Worm (Caenorhabditis elegans) whole organism, L1 larva: ENCODE data around the gene sip-1.
A peak's percentile ranks its signal among the peaks of the same experiment; 100 is the strongest.

ENCODE experiments used
- C04F5.9 ChIP-seq: sonication (generic microtip); optimal IDR thresholded peaks from 2 replicates; lab custom pipeline; 2016; ENCODE audit warnings: missing genetic modification characterization, missing compliant biosample characterization
- F16B12.6 ChIP-seq: fragments of 150-350 bp; optimal IDR thresholded peaks from 2 replicates; lab custom pipeline; 2014; ENCODE audit warnings: missing biosample characterization, missing genetic modification characterization
- Y116A8C.19 ChIP-seq: sonication (generic microtip); optimal IDR thresholded peaks from 2 replicates; lab custom pipeline; 2016; ENCODE audit warnings: missing compliant biosample characterization, missing genetic modification characterization, borderline replicate concordance
- aha-1 ChIP-seq: fragments of 150-350 bp; optimal IDR thresholded peaks from 2 replicates; lab custom pipeline; 2014; ENCODE audit warnings: missing biosample characterization, missing genetic modification characterization
- alr-1 ChIP-seq: fragments of 200-800 bp; sonication (Bioruptor generic); optimal IDR thresholded peaks from 2 replicates; lab custom pipeline; 2018; ENCODE audit warnings: borderline replicate concordance, mild to moderate bottlenecking, missing genetic modification characterization, missing compliant biosample characterization
- ama-1 ChIP-seq: fragments of 150-350 bp; optimal IDR thresholded peaks from 2 replicates; lab custom pipeline; 2014
- ceh-63 ChIP-seq: fragments of 200-800 bp; sonication (Bioruptor generic); optimal IDR thresholded peaks from 2 replicates; lab custom pipeline; 2018; ENCODE audit warnings: mild to moderate bottlenecking, missing genetic modification characterization, missing compliant biosample characterization
- ceh-82 ChIP-seq, 3 experiments: fragments of 150-350 bp in 1 of 3; sonication (generic microtip) in 2 of 3; optimal IDR thresholded peaks; 2 replicates each; lab custom pipeline; 2014 to 2017; ENCODE audit warnings: missing biosample characterization in 3 of 3, missing genetic modification characterization in 3 of 3
- ceh-88 ChIP-seq: fragments of 200-800 bp; sonication (Bioruptor generic); IDR thresholded peaks from 2 replicates; pipeline ENCODE4 v1.3.6; 2022; ENCODE audit warnings: missing genetic modification characterization, missing compliant biosample characterization
- ceh-90 ChIP-seq: sonication (generic microtip); optimal IDR thresholded peaks from 2 replicates; lab custom pipeline; 2016; ENCODE audit warnings: missing genetic modification characterization, missing compliant biosample characterization
- ces-1 ChIP-seq: fragments of 150-350 bp; optimal IDR thresholded peaks from 2 replicates; lab custom pipeline; 2014; ENCODE audit warnings: missing biosample characterization, missing genetic modification reagents, missing genetic modification characterization
- dpl-1 ChIP-seq, 3 experiments: fragments of 150-350 bp in 2 of 3; sonication (generic microtip) in 1 of 3; optimal IDR thresholded peaks; 2 replicates each; lab custom pipeline; 2014 to 2017; ENCODE audit warnings: missing biosample characterization in 3 of 3, missing genetic modification characterization in 3 of 3, missing genetic modification reagents in 3 of 3
- dsc-1 ChIP-seq: sonication (generic microtip); optimal IDR thresholded peaks from 2 replicates; lab custom pipeline; 2016; ENCODE audit warnings: mild to moderate bottlenecking, missing genetic modification characterization, missing compliant biosample characterization
- efl-1 ChIP-seq, 4 experiments: fragments of 150-350 bp; optimal IDR thresholded peaks in 3 of 4; peaks in 1 of 4; 1 replicate in 1 of 4; 2 replicates in 3 of 4; lab custom pipeline; 2014; ENCODE audit warnings: missing biosample characterization in 2 of 4, missing genetic modification characterization in 2 of 4, missing genetic modification reagents in 2 of 4
- efl-3 ChIP-seq: fragments of 200-800 bp; sonication (Bioruptor generic); optimal IDR thresholded peaks from 2 replicates; lab custom pipeline; 2018; ENCODE audit warnings: mild to moderate bottlenecking, missing genetic modification characterization, missing compliant biosample characterization
- egl-13 ChIP-seq: sonication (generic microtip); optimal IDR thresholded peaks from 2 replicates; lab custom pipeline; 2016; ENCODE audit warnings: missing genotype, missing genetic modification reagents, missing genetic modification characterization, missing compliant biosample characterization
- egl-27 ChIP-seq, 2 experiments: fragments of 150-350 bp in 1 of 2; sonication (generic microtip); optimal IDR thresholded peaks; 3 replicates each; lab custom pipeline; 2017 to 2018; ENCODE audit warnings: missing biosample characterization in 2 of 2, missing genetic modification characterization in 2 of 2, missing genetic modification reagents in 2 of 2
- elt-3 ChIP-seq, 6 experiments: fragments of 150-350 bp in 1 of 6; sonication (generic microtip); optimal IDR thresholded peaks; 2 replicates each; lab custom pipeline; 2017 to 2018; ENCODE audit warnings: missing biosample characterization in 6 of 6, missing genetic modification characterization in 6 of 6, inconsistent platforms in 1 of 6
- ets-5 ChIP-seq: fragments of 200-800 bp; sonication (Bioruptor generic); IDR thresholded peaks from 2 replicates; pipeline ENCODE4 v1.3.6; 2022; ENCODE audit warnings: missing genetic modification characterization, missing compliant biosample characterization
- fkh-4 ChIP-seq: sonication (generic microtip); optimal IDR thresholded peaks from 2 replicates; lab custom pipeline; 2016; ENCODE audit warnings: missing compliant biosample characterization, missing genetic modification characterization, borderline replicate concordance
- fkh-8 ChIP-seq: sonication (generic microtip); optimal IDR thresholded peaks from 2 replicates; lab custom pipeline; 2016; ENCODE audit warnings: mild to moderate bottlenecking, missing genetic modification characterization, missing compliant biosample characterization
- grh-1 ChIP-seq: fragments of 200-800 bp; sonication (Bioruptor generic); IDR thresholded peaks from 2 replicates; pipeline ENCODE4 v1.3.6; 2022; ENCODE audit warnings: missing genetic modification reagents, missing genetic modification characterization, missing compliant biosample characterization
- hpl-2 ChIP-seq: fragments of 150-350 bp; optimal IDR thresholded peaks from 2 replicates; lab custom pipeline; 2014; ENCODE audit warnings: missing biosample characterization, missing genetic modification reagents, missing genetic modification characterization
- irx-1 ChIP-seq: sonication (generic microtip); optimal IDR thresholded peaks from 2 replicates; lab custom pipeline; 2016; ENCODE audit warnings: missing genetic modification characterization, missing compliant biosample characterization
- isw-1 ChIP-seq: fragments of 200-800 bp; sonication (Bioruptor generic); IDR thresholded peaks from 2 replicates; pipeline ENCODE4 v1.3.6; 2022; ENCODE audit warnings: missing genetic modification characterization, missing compliant biosample characterization
- lin-14 ChIP-seq: fragments of 200-800 bp; sonication (Bioruptor generic); optimal IDR thresholded peaks from 2 replicates; lab custom pipeline; 2018; ENCODE audit warnings: mild to moderate bottlenecking, missing genetic modification characterization, moderate library complexity, missing compliant biosample characterization
- lin-35 ChIP-seq, 2 experiments: fragments of 150-350 bp; optimal IDR thresholded peaks; 2 replicates each; lab custom pipeline; 2014; ENCODE audit warnings: missing biosample characterization in 2 of 2, missing genetic modification characterization in 2 of 2, missing genetic modification reagents in 2 of 2
- lin-39 ChIP-seq: fragments of 150-350 bp; optimal IDR thresholded peaks from 2 replicates; lab custom pipeline; 2014; ENCODE audit warnings: missing biosample characterization, missing genetic modification reagents, missing genetic modification characterization
- lsy-2 ChIP-seq, 2 experiments: fragments of 150-350 bp; optimal IDR thresholded peaks; 2 replicates each; lab custom pipeline; 2014; ENCODE audit warnings: missing biosample characterization in 2 of 2, missing genetic modification characterization in 2 of 2
- mab-9 ChIP-seq: fragments of 200-800 bp; sonication (Bioruptor generic); IDR thresholded peaks from 2 replicates; pipeline ENCODE4 v1.3.6; 2022; ENCODE audit warnings: missing genetic modification reagents, missing genetic modification characterization, missing compliant biosample characterization
- mef-2 ChIP-seq: fragments of 150-350 bp; optimal IDR thresholded peaks from 2 replicates; lab custom pipeline; 2014; ENCODE audit warnings: missing biosample characterization, missing genetic modification characterization
- nhr-11 ChIP-seq: fragments of 150-350 bp; optimal IDR thresholded peaks from 2 replicates; lab custom pipeline; 2014; ENCODE audit warnings: missing biosample characterization, missing genetic modification characterization
- nhr-12 ChIP-seq: sonication (generic microtip); optimal IDR thresholded peaks from 2 replicates; lab custom pipeline; 2017; ENCODE audit warnings: missing biosample characterization, missing genetic modification characterization
- nhr-19 ChIP-seq: fragments of 200-800 bp; sonication (Bioruptor generic); conservative IDR thresholded peaks from 2 replicates; pipeline ENCODE4 v1.3.6; 2022; ENCODE audit warnings: missing genetic modification characterization, missing compliant biosample characterization
- nhr-20 ChIP-seq: sonication (generic microtip); optimal IDR thresholded peaks from 2 replicates; lab custom pipeline; 2016; ENCODE audit warnings: mild to moderate bottlenecking, missing genetic modification characterization, missing compliant biosample characterization
- nhr-237 ChIP-seq: fragments of 150-350 bp; optimal IDR thresholded peaks from 2 replicates; lab custom pipeline; 2014; ENCODE audit warnings: missing biosample characterization, missing genetic modification characterization
- nhr-28 ChIP-seq: fragments of 150-350 bp; optimal IDR thresholded peaks from 2 replicates; lab custom pipeline; 2014; ENCODE audit warnings: missing biosample characterization, missing genetic modification characterization
- nhr-47 ChIP-seq: sonication (generic microtip); optimal IDR thresholded peaks from 2 replicates; lab custom pipeline; 2016; ENCODE audit warnings: mild to moderate bottlenecking, missing genetic modification characterization, moderate library complexity, missing compliant biosample characterization
- nhr-71 ChIP-seq: sonication (generic microtip); optimal IDR thresholded peaks from 2 replicates; lab custom pipeline; 2016; ENCODE audit warnings: mild to moderate bottlenecking, missing genetic modification characterization, moderate library complexity, missing compliant biosample characterization
- nhr-77 ChIP-seq: fragments of 150-350 bp; optimal IDR thresholded peaks from 2 replicates; lab custom pipeline; 2014; ENCODE audit warnings: missing biosample characterization, missing genetic modification characterization
- pag-3 ChIP-seq: sonication (generic microtip); optimal IDR thresholded peaks from 2 replicates; lab custom pipeline; 2017; ENCODE audit warnings: missing genetic modification characterization, mild to moderate bottlenecking, missing compliant biosample characterization, antibody characterized with exemption, borderline replicate concordance; ENCODE audit not compliant: insufficient read depth
- pqm-1 ChIP-seq: sonication (generic microtip); optimal IDR thresholded peaks from 3 replicates; lab custom pipeline; 2017; ENCODE audit warnings: missing biosample characterization, missing genetic modification characterization
- rnt-1 ChIP-seq: sonication (generic microtip); optimal IDR thresholded peaks from 2 replicates; lab custom pipeline; 2016; ENCODE audit warnings: mild to moderate bottlenecking, missing genetic modification characterization, moderate library complexity, missing compliant biosample characterization
- skn-1 ChIP-seq: fragments of 150-350 bp; optimal IDR thresholded peaks from 2 replicates; lab custom pipeline; 2014; ENCODE audit warnings: missing biosample characterization, missing genetic modification characterization
- snu-23 ChIP-seq: sonication (generic microtip); optimal IDR thresholded peaks from 2 replicates; lab custom pipeline; 2016; ENCODE audit warnings: missing genetic modification characterization, missing compliant biosample characterization
- sox-4 ChIP-seq: sonication (generic microtip); optimal IDR thresholded peaks from 2 replicates; lab custom pipeline; 2016; ENCODE audit warnings: missing genetic modification characterization, missing compliant biosample characterization
- sptf-1 ChIP-seq: fragments of 150-350 bp; optimal IDR thresholded peaks from 2 replicates; lab custom pipeline; 2014; ENCODE audit warnings: missing biosample characterization, missing genetic modification characterization
- swsn-7 ChIP-seq: sonication (generic microtip); optimal IDR thresholded peaks from 2 replicates; lab custom pipeline; 2016; ENCODE audit warnings: missing genetic modification characterization, missing compliant biosample characterization
- unc-30 ChIP-seq: sonication (generic microtip); optimal IDR thresholded peaks from 2 replicates; lab custom pipeline; 2017; ENCODE audit warnings: missing biosample characterization, missing genetic modification characterization
- unc-86 ChIP-seq: sonication (generic microtip); optimal IDR thresholded peaks from 2 replicates; lab custom pipeline; 2016; ENCODE audit warnings: missing genetic modification characterization, missing compliant biosample characterization
- unc-98 ChIP-seq: fragments of 200-800 bp; sonication (Bioruptor generic); IDR thresholded peaks from 2 replicates; pipeline ENCODE4 v1.3.6; 2022; ENCODE audit warnings: missing genetic modification characterization, missing compliant biosample characterization
- zip-4 ChIP-seq: fragments of 200-800 bp; sonication (Bioruptor generic); optimal IDR thresholded peaks from 2 replicates; lab custom pipeline; 2018; ENCODE audit warnings: mild to moderate bottlenecking, missing genetic modification characterization, moderate library complexity, missing compliant biosample characterization
- ztf-4 ChIP-seq: fragments of 150-350 bp; optimal IDR thresholded peaks from 2 replicates; lab custom pipeline; 2014; ENCODE audit warnings: missing biosample characterization, missing genetic modification characterization

Gene sip-1

ce11 chrIII:10461164-10461546 lies 45.4 kb downstream of the sip-1 start, which contains the start of gene atx-2 (continued):
- TF ChIP-seq ceh-63 = no peak
- peak; percentile 9 for TF ChIP-seq aha-1
- no peak for TF ChIP-seq pqm-1 (tag; lab: Kevin White, UChicago)
- TF ChIP-seq hpl-2 (GFP tag; lab: Kevin White, UChicago) = peak; percentile 62
- no peak for TF ChIP-seq unc-30
- TF ChIP-seq ztf-4 = peak; percentile 65
- TF ChIP-seq Y116A8C.19 (tag; lab: Kevin White, UChicago) = no peak
- peak; percentile 66 for TF ChIP-seq efl-3 (GFP tag; lab: Kevin White, UChicago)
- peak in 1 of 6 experiments; percentile 47 for TF ChIP-seq elt-3 (tag; optimal IDR thresholded peaks at IDR 0.05; lab: Kevin White, UChicago)
- peak; percentile 96 for TF ChIP-seq rnt-1
- TF ChIP-seq unc-98 (GFP tag; lab: Robert Waterston, UW) = peak; percentile 60; the same call in 1 of the 2 replicates
- TF ChIP-seq ceh-90 (tag; lab: Kevin White, UChicago) = no peak
- no peak for TF ChIP-seq pag-3 (tag; lab: Kevin White, UChicago)
- TF ChIP-seq nhr-47 (tag; lab: Kevin White, UChicago) = peak; percentile 82
- TF ChIP-seq efl-1 (optimal IDR thresholded peaks at IDR 0.05; lab: Kevin White, UChicago) = peak; percentile 75 to 76
- peak; percentile 61 to 97 for TF ChIP-seq efl-1 (GFP tag; optimal IDR thresholded peaks at IDR 0.05 in 1 of 2; lab: Kevin White, UChicago)
- peak; percentile 75 for TF ChIP-seq nhr-71 (tag; lab: Kevin White, UChicago)
- TF ChIP-seq mab-9 (GFP tag; lab: Robert Waterston, UW) = peak; percentile 77
- TF ChIP-seq zip-4 (GFP tag; lab: Kevin White, UChicago) = peak; percentile 46
- peak; percentile 81 for TF ChIP-seq fkh-8 (tag; lab: Kevin White, UChicago)
- peak; percentile 79 for TF ChIP-seq lin-14 (GFP tag; lab: Kevin White, UChicago)
- no peak for TF ChIP-seq nhr-12 (tag; lab: Kevin White, UChicago)
- TF ChIP-seq F16B12.6 (tag; lab: Kevin White, UChicago) = peak; percentile 55
- TF ChIP-seq nhr-19 (GFP tag; lab: Robert Waterston, UW) = peak; percentile 79
- no peak for TF ChIP-seq nhr-28 (tag; lab: Kevin White, UChicago)
- no peak for TF ChIP-seq fkh-4
- TF ChIP-seq ama-1 (lab: Kevin White, UChicago) = no peak
- TF ChIP-seq isw-1 (GFP tag; lab: Robert Waterston, UW) = peak; percentile 65
- TF ChIP-seq dsc-1 (tag; lab: Kevin White, UChicago) = peak; percentile 83
- peak; percentile 39 for TF ChIP-seq irx-1 (tag; lab: Kevin White, UChicago)
- no peak for TF ChIP-seq nhr-237 (tag; lab: Kevin White, UChicago)
- peak; percentile 60 for TF ChIP-seq grh-1
- peak; percentile 81 for TF ChIP-seq swsn-7 (tag; lab: Kevin White, UChicago)
- TF ChIP-seq lsy-2 (tag; optimal IDR thresholded peaks at IDR 0.05; lab: Kevin White, UChicago) = peak; percentile 48 to 77
- peak; percentile 48 for TF ChIP-seq nhr-20
- no peak for TF ChIP-seq sptf-1 (tag; lab: Kevin White, UChicago)
- no peak for TF ChIP-seq nhr-77 (tag; lab: Kevin White, UChicago)
- peak; percentile 19 for TF ChIP-seq lin-39 (tag; lab: Kevin White, UChicago)
- no peak for TF ChIP-seq sox-4 (tag; lab: Kevin White, UChicago)
- TF ChIP-seq snu-23 = peak; percentile 81
- peak; percentile 65 for TF ChIP-seq unc-86 (tag; lab: Kevin White, UChicago)
- peak; percentile 7 for TF ChIP-seq ces-1 (GFP tag; lab: Kevin White, UChicago)
- TF ChIP-seq alr-1 = no peak
- TF ChIP-seq ets-5 = no peak
- TF ChIP-seq egl-27 (tag; optimal IDR thresholded peaks at IDR 0.05; lab: Kevin White, UChicago) = no peak
- peak; percentile 73 for TF ChIP-seq skn-1 (tag; lab: Kevin White, UChicago)
- no peak for TF ChIP-seq mef-2 (tag; lab: Kevin White, UChicago)
- TF ChIP-seq lin-35 (GFP tag; optimal IDR thresholded peaks at IDR 0.05; lab: Kevin White, UChicago) = peak; percentile 54 to 62
- peak; percentile 6; the same call in 1 of the 2 replicates for TF ChIP-seq ceh-88 (GFP tag; lab: Robert Waterston, UW)
- peak; percentile 63 to 69 (median 68) for TF ChIP-seq dpl-1 (GFP tag; optimal IDR thresholded peaks at IDR 0.05; lab: Kevin White, UChicago)
- no peak for TF ChIP-seq nhr-11 (tag; lab: Kevin White, UChicago)
- peak; percentile 68 to 78 (median 73) for TF ChIP-seq ceh-82 (tag; optimal IDR thresholded peaks at IDR 0.05; lab: Kevin White, UChicago)
- peak; percentile 60 for TF ChIP-seq egl-13 (tag; lab: Kevin White, UChicago)
- TF ChIP-seq C04F5.9 = peak; percentile 11
